Worm (Caenorhabditis elegans): ENCODE measurements around the gene srv-12.

- TF ChIP-seq ama-1 (optimal IDR thresholded peaks at IDR 0.05) (no peak), sea-1 (GFP tag; conservative IDR thresholded peaks at IDR 0.05) (no peak), aly-1 (tag; optimal IDR thresholded peaks at IDR 0.05) (no peak), tbx-11 (GFP tag; IDR thresholded peaks at IDR 0.05) (no peak), B0310.2 (tag; optimal IDR thresholded peaks at IDR 0.05) (no peak), hnd-1 (tag; optimal IDR thresholded peaks at IDR 0.05) (no peak)
Observed at ce11 chrIV:10080816-10081215, 27.4 kb upstream of the srv-12 start, which contains the start of gene W01B6.6.

All from whole organism, early embryonic.